Worm (Caenorhabditis elegans) whole organism, L2 larva: ENCODE results near the gene hpo-28.
A peak's percentile ranks its signal among the peaks of the same experiment; 100 is the strongest.

ENCODE experiments used
- C34F6.9 ChIP-seq: fragments of 150-350 bp; optimal IDR thresholded peaks from 2 replicates; lab custom pipeline; 2014; ENCODE audit warnings: missing biosample characterization, missing genetic modification characterization
- F13H6.1 ChIP-seq: sonication (generic microtip); optimal IDR thresholded peaks from 2 replicates; lab custom pipeline; 2016; ENCODE audit warnings: missing genetic modification characterization, missing compliant biosample characterization
- R02D3.7 ChIP-seq: fragments of 150-350 bp; optimal IDR thresholded peaks from 2 replicates; lab custom pipeline; 2014; ENCODE audit warnings: missing biosample characterization, missing genetic modification characterization
- Y55F3AM.14 ChIP-seq: fragments of 200-800 bp; sonication (Bioruptor generic); optimal IDR thresholded peaks from 2 replicates; lab custom pipeline; 2018; ENCODE audit warnings: mild to moderate bottlenecking, missing genetic modification characterization, missing compliant biosample characterization
- ZK546.5 ChIP-seq: sonication (generic microtip); optimal IDR thresholded peaks from 2 replicates; lab custom pipeline; 2017; ENCODE audit warnings: missing biosample characterization, missing genetic modification characterization
- alr-1 ChIP-seq: fragments of 150-350 bp; optimal IDR thresholded peaks from 2 replicates; lab custom pipeline; 2014; ENCODE audit warnings: missing biosample characterization, missing genetic modification characterization
- ama-1 ChIP-seq: fragments of 150-350 bp; optimal IDR thresholded peaks from 2 replicates; lab custom pipeline; 2018; ENCODE audit warnings: inconsistent platforms
- blmp-1 ChIP-seq: sonication (generic microtip); optimal IDR thresholded peaks from 2 replicates; lab custom pipeline; 2017; ENCODE audit warnings: missing genetic modification characterization, mild to moderate bottlenecking, missing compliant biosample characterization, antibody characterized with exemption, moderate library complexity; ENCODE audit not compliant: insufficient read depth
- ceh-16 ChIP-seq: fragments of 150-350 bp; optimal IDR thresholded peaks from 2 replicates; lab custom pipeline; 2014; ENCODE audit warnings: missing biosample characterization, missing genetic modification characterization
- ceh-82 ChIP-seq: fragments of 150-350 bp; optimal IDR thresholded peaks from 2 replicates; lab custom pipeline; 2014; ENCODE audit warnings: missing biosample characterization, missing genetic modification characterization
- crh-2 ChIP-seq: sonication (generic microtip); optimal IDR thresholded peaks from 2 replicates; lab custom pipeline; 2017; ENCODE audit warnings: missing biosample characterization, missing genetic modification characterization
- dmd-4 ChIP-seq: sonication (generic microtip); optimal IDR thresholded peaks from 2 replicates; lab custom pipeline; 2017; ENCODE audit warnings: missing biosample characterization, missing genetic modification characterization
- egl-27 ChIP-seq: sonication (generic microtip); optimal IDR thresholded peaks from 3 replicates; lab custom pipeline; 2017; ENCODE audit warnings: missing biosample characterization, missing genetic modification reagents, missing genetic modification characterization
- elt-1 ChIP-seq: fragments of 150-350 bp; optimal IDR thresholded peaks from 2 replicates; lab custom pipeline; 2014; ENCODE audit warnings: missing biosample characterization, missing genetic modification characterization
- elt-3 ChIP-seq: sonication (generic microtip); optimal IDR thresholded peaks from 2 replicates; lab custom pipeline; 2017; ENCODE audit warnings: missing biosample characterization, missing genetic modification characterization
- fos-1 ChIP-seq: fragments of 150-350 bp; optimal IDR thresholded peaks from 2 replicates; lab custom pipeline; 2014; ENCODE audit warnings: missing biosample characterization, missing genetic modification characterization
- gmeb-1 ChIP-seq: fragments of 150-350 bp; optimal IDR thresholded peaks from 2 replicates; lab custom pipeline; 2014; ENCODE audit warnings: missing biosample characterization, missing genetic modification characterization
- lin-11 ChIP-seq: fragments of 150-350 bp; sonication (generic microtip); optimal IDR thresholded peaks from 2 replicates; lab custom pipeline; 2014; ENCODE audit warnings: missing biosample characterization, missing genetic modification characterization, inconsistent platforms, mixed read lengths
- lin-13 ChIP-seq: fragments of 150-350 bp; optimal IDR thresholded peaks from 2 replicates; lab custom pipeline; 2014; ENCODE audit warnings: missing biosample characterization, missing genetic modification reagents, missing genetic modification characterization
- lin-39 ChIP-seq: fragments of 150-350 bp; optimal IDR thresholded peaks from 2 replicates; lab custom pipeline; 2014; ENCODE audit warnings: missing biosample characterization, missing genetic modification reagents, missing genetic modification characterization
- lsy-2 ChIP-seq, 2 experiments: fragments of 150-350 bp in 1 of 2; sonication (generic microtip) in 1 of 2; optimal IDR thresholded peaks; 2 replicates each; lab custom pipeline; 2014 to 2017; ENCODE audit warnings: missing biosample characterization in 2 of 2, missing genetic modification characterization in 2 of 2
- mbf-1 ChIP-seq: sonication (generic microtip); optimal IDR thresholded peaks from 2 replicates; lab custom pipeline; 2017; ENCODE audit warnings: missing biosample characterization, missing genetic modification characterization
- mdl-1 ChIP-seq, 2 experiments: fragments of 150-350 bp in 1 of 2; sonication (generic microtip) in 1 of 2; optimal IDR thresholded peaks; 2 replicates each; lab custom pipeline; 2017; ENCODE audit warnings: missing biosample characterization in 2 of 2, missing genetic modification characterization in 2 of 2
- nhr-10 ChIP-seq: sonication (generic microtip); optimal IDR thresholded peaks from 2 replicates; lab custom pipeline; 2017; ENCODE audit warnings: missing biosample characterization, missing genetic modification characterization
- nhr-12 ChIP-seq: fragments of 150-350 bp; optimal IDR thresholded peaks from 2 replicates; lab custom pipeline; 2014; ENCODE audit warnings: missing biosample characterization, missing genetic modification characterization
- nhr-129 ChIP-seq: fragments of 150-350 bp; optimal IDR thresholded peaks from 2 replicates; lab custom pipeline; 2014; ENCODE audit warnings: missing biosample characterization, missing genetic modification characterization
- nhr-21 ChIP-seq: fragments of 150-350 bp; optimal IDR thresholded peaks from 2 replicates; lab custom pipeline; 2014; ENCODE audit warnings: missing biosample characterization, missing genetic modification characterization
- nhr-23 ChIP-seq: fragments of 150-350 bp; optimal IDR thresholded peaks from 2 replicates; lab custom pipeline; 2014; ENCODE audit warnings: missing biosample characterization, missing genetic modification reagents, missing genetic modification characterization
- nhr-237 ChIP-seq: fragments of 150-350 bp; optimal IDR thresholded peaks from 2 replicates; lab custom pipeline; 2014; ENCODE audit warnings: missing biosample characterization, missing genetic modification characterization
- nhr-25 ChIP-seq: fragments of 150-350 bp; sonication (generic microtip); optimal IDR thresholded peaks from 3 replicates; lab custom pipeline; 2014; ENCODE audit warnings: missing biosample characterization, missing genetic modification characterization
- nhr-6 ChIP-seq: fragments of 150-350 bp; optimal IDR thresholded peaks from 2 replicates; lab custom pipeline; 2014; ENCODE audit warnings: missing biosample characterization, missing genetic modification characterization
- nhr-77 ChIP-seq: fragments of 150-350 bp; optimal IDR thresholded peaks from 2 replicates; lab custom pipeline; 2014; ENCODE audit warnings: missing biosample characterization, missing genetic modification characterization
- peb-1 ChIP-seq: fragments of 150-350 bp; optimal IDR thresholded peaks from 2 replicates; lab custom pipeline; 2014; ENCODE audit warnings: missing biosample characterization, missing genetic modification characterization
- sem-4 ChIP-seq: fragments of 150-350 bp; optimal IDR thresholded peaks from 2 replicates; lab custom pipeline; 2014; ENCODE audit warnings: missing biosample characterization, missing genetic modification reagents, missing genetic modification characterization
- skn-1 ChIP-seq: sonication (generic microtip); optimal IDR thresholded peaks from 2 replicates; lab custom pipeline; 2017; ENCODE audit warnings: missing biosample characterization, missing genetic modification characterization
- sma-3 ChIP-seq: sonication (generic microtip); optimal IDR thresholded peaks from 2 replicates; lab custom pipeline; 2016; ENCODE audit warnings: missing genetic modification reagents, missing genetic modification characterization, missing compliant biosample characterization
- sma-9 ChIP-seq, 2 experiments: fragments of 150-350 bp in 1 of 2; sonication (generic microtip) in 1 of 2; optimal IDR thresholded peaks; 2 replicates each; lab custom pipeline; 2014 to 2016; ENCODE audit warnings: missing genetic modification characterization in 2 of 2, mild to moderate bottlenecking in 1 of 2, missing biosample characterization in 1 of 2, missing compliant biosample characterization in 1 of 2, missing genetic modification reagents in 1 of 2, moderate library complexity in 1 of 2
- snpc-4 ChIP-seq: fragments of 150-350 bp; optimal IDR thresholded peaks from 2 replicates; lab custom pipeline; 2014; ENCODE audit warnings: missing biosample characterization, missing genetic modification characterization
- unc-39 ChIP-seq: fragments of 150-350 bp; optimal IDR thresholded peaks from 2 replicates; lab custom pipeline; 2014; ENCODE audit warnings: missing biosample characterization, missing genetic modification characterization
- unc-55 ChIP-seq: fragments of 150-350 bp; sonication (generic microtip); optimal IDR thresholded peaks from 3 replicates; lab custom pipeline; 2014; ENCODE audit warnings: missing biosample characterization, missing genetic modification reagents, missing genetic modification characterization
- zag-1 ChIP-seq: fragments of 150-350 bp; optimal IDR thresholded peaks from 2 replicates; lab custom pipeline; 2014; ENCODE audit warnings: missing biosample characterization, missing genetic modification characterization
- ztf-1 ChIP-seq: fragments of 200-800 bp; sonication (Bioruptor generic); conservative IDR thresholded peaks from 2 replicates; pipeline ENCODE4 v1.3.6; 2022; ENCODE audit warnings: missing genetic modification characterization, missing compliant biosample characterization
- ztf-11 ChIP-seq: sonication (generic microtip); optimal IDR thresholded peaks from 2 replicates; lab custom pipeline; 2017; ENCODE audit warnings: missing biosample characterization, missing genetic modification characterization
- ztf-4 ChIP-seq: fragments of 150-350 bp; optimal IDR thresholded peaks from 2 replicates; lab custom pipeline; 2014; ENCODE audit warnings: missing biosample characterization, missing genetic modification characterization

Gene hpo-28

ce11 chrIII:5710676-5711075, 1.6 kb upstream of the hpo-28 start:
- TF ChIP-seq dmd-4 (tag; lab: Kevin White, UChicago) (no peak), nhr-6 (no peak), nhr-10 (tag; lab: Kevin White, UChicago) (no peak), ztf-4 (tag; lab: Kevin White, UChicago) (no peak), Y55F3AM.14 (no peak), lsy-2 (tag; optimal IDR thresholded peaks at IDR 0.05; lab: Kevin White, UChicago) (peak in 1 of 2 experiments; percentile 81), sma-9 (GFP tag; optimal IDR thresholded peaks at IDR 0.05; lab: Kevin White, UChicago) (peak; percentile 43), sma-9 (tag; optimal IDR thresholded peaks at IDR 0.05; lab: Kevin White, UChicago) (no peak), nhr-25 (tag; lab: Kevin White, UChicago) (no peak), nhr-23 (tag; lab: Kevin White, UChicago) (no peak), sem-4 (no peak), ceh-82 (tag; lab: Kevin White, UChicago) (no peak), nhr-12 (no peak), lin-13 (GFP tag; lab: Kevin White, UChicago) (peak; percentile 5), F13H6.1 (tag; lab: Kevin White, UChicago) (no peak), ztf-11 (tag; lab: Kevin White, UChicago) (no peak), fos-1 (tag; lab: Kevin White, UChicago) (peak; percentile 36), peb-1 (tag; lab: Kevin White, UChicago) (no peak), sma-3 (GFP tag; lab: Kevin White, UChicago) (peak; percentile 29), skn-1 (tag; lab: Kevin White, UChicago) (no peak), unc-39 (no peak), mbf-1 (no peak), C34F6.9 (no peak), elt-3 (no peak), ceh-16 (no peak), alr-1 (no peak), elt-1 (tag; lab: Kevin White, UChicago) (no peak), lin-11 (tag; lab: Kevin White, UChicago) (no peak), egl-27 (tag; lab: Kevin White, UChicago) (no peak), gmeb-1 (tag; lab: Kevin White, UChicago) (peak; percentile 10), nhr-237 (tag; lab: Kevin White, UChicago) (no peak), nhr-77 (tag; lab: Kevin White, UChicago) (no peak), lin-39 (no peak), nhr-129 (tag; lab: Kevin White, UChicago) (peak; percentile 26), ztf-1 (GFP tag; lab: Robert Waterston, UW) (no peak), ama-1 (no peak), nhr-21 (tag; lab: Kevin White, UChicago) (peak; percentile 83), ZK546.5 (no peak), unc-55 (GFP tag; lab: Kevin White, UChicago) (no peak), zag-1 (tag; lab: Kevin White, UChicago) (no peak), mdl-1 (tag; optimal IDR thresholded peaks at IDR 0.05; lab: Kevin White, UChicago) (no peak), blmp-1 (tag; lab: Kevin White, UChicago) (peak; percentile 7), R02D3.7 (tag; lab: Kevin White, UChicago) (no peak), crh-2 (tag; lab: Kevin White, UChicago) (no peak), snpc-4 (no peak)

- TF ChIP-seq Y55F3AM.14 (no peak), nhr-12 (no peak), ceh-82 (tag; lab: Kevin White, UChicago) (no peak), ztf-1 (GFP tag; lab: Robert Waterston, UW) (no peak), ztf-4 (tag; lab: Kevin White, UChicago) (no peak), mdl-1 (tag; optimal IDR thresholded peaks at IDR 0.05; lab: Kevin White, UChicago) (no peak), lin-13 (GFP tag; lab: Kevin White, UChicago) (no peak)
Observed at ce11 chrIII:5710045-5710444, 921 bp upstream of the hpo-28 start, which contains the start of gene B0336.12. B0336.12 (minus strand) TSS chrIII:5710145.
